Fruit fly (Drosophila melanogaster) whole organism, wandering third instar larva: Measurements from ENCODE around the gene CG6398.

ENCODE experiments used
- Abd-B ChIP-seq: fragments of >200 bp; optimal IDR thresholded peaks from 2 replicates; lab custom pipeline; 2017; ENCODE audit warnings: missing biosample characterization, missing genetic modification characterization
- CG32264 ChIP-seq: fragments of 200-800 bp; sonication (Bioruptor generic); optimal IDR thresholded peaks from 2 replicates; lab custom pipeline; 2016; ENCODE audit warnings: missing biosample characterization, missing genetic modification characterization
- CG9705 ChIP-seq: fragments of 200-800 bp; sonication (Bioruptor generic); optimal IDR thresholded peaks from 2 replicates; lab custom pipeline; 2018; ENCODE audit warnings: missing biosample characterization, mild to moderate bottlenecking, missing genetic modification characterization
- CrebA ChIP-seq: fragments of 200-800 bp; sonication (Bioruptor generic); optimal IDR thresholded peaks from 2 replicates; lab custom pipeline; 2016; ENCODE audit warnings: missing biosample characterization, mild to moderate bottlenecking, missing genetic modification characterization, borderline replicate concordance
- Dfd ChIP-seq: fragments of >200 bp; optimal IDR thresholded peaks from 2 replicates; lab custom pipeline; 2017; ENCODE audit warnings: missing biosample characterization, missing genetic modification characterization
- Dif ChIP-seq: fragments of 200-275, 200-300 bp; sonication (Bioruptor generic); optimal IDR thresholded peaks from 2 replicates; lab custom pipeline; 2018; ENCODE audit warnings: missing biosample characterization, missing genetic modification characterization; ENCODE audit not compliant: partially characterized antibody
- GATAd ChIP-seq: sonication (Bioruptor generic); optimal IDR thresholded peaks from 2 replicates; lab custom pipeline; 2016; ENCODE audit warnings: missing biosample characterization, missing genetic modification characterization
- HLH106 ChIP-seq: fragments of 200-800 bp; optimal IDR thresholded peaks from 3 replicates; lab custom pipeline; 2019; ENCODE audit warnings: missing biosample characterization, mild to moderate bottlenecking, missing genetic modification characterization, moderate library complexity
- Hnf4 ChIP-seq: fragments of 200-800 bp; sonication (Bioruptor generic); optimal IDR thresholded peaks from 2 replicates; lab custom pipeline; 2016; ENCODE audit warnings: missing biosample characterization, mild to moderate bottlenecking, missing genetic modification characterization
- Hr78 ChIP-seq: fragments of >200 bp; optimal IDR thresholded peaks from 2 replicates; lab custom pipeline; 2017; ENCODE audit warnings: missing biosample characterization, missing genetic modification characterization
- Hr83 ChIP-seq: fragments of 200-300 bp; sonication (Bioruptor generic); optimal IDR thresholded peaks from 2 replicates; lab custom pipeline; 2016; ENCODE audit warnings: missing biosample characterization, mild to moderate bottlenecking, missing genetic modification characterization, moderate library complexity; ENCODE audit not compliant: poor library complexity, severe bottlenecking
- Jra ChIP-seq: sonication (Bioruptor generic); optimal IDR thresholded peaks from 2 replicates; lab custom pipeline; 2016; ENCODE audit warnings: missing biosample characterization, missing genetic modification characterization
- Mio ChIP-seq: sonication (Bioruptor generic); optimal IDR thresholded peaks from 2 replicates; lab custom pipeline; 2016; ENCODE audit warnings: missing biosample characterization, missing genetic modification characterization
- Myc ChIP-seq: fragments of >200 bp; optimal IDR thresholded peaks from 2 replicates; lab custom pipeline; 2017
- N ChIP-seq: fragments of >200 bp; optimal IDR thresholded peaks from 2 replicates; lab custom pipeline; 2018; ENCODE audit warnings: missing biosample characterization, missing external identifiers, missing genetic modification characterization
- OdsH ChIP-seq: fragments of 200-800 bp; sonication (Bioruptor generic); optimal IDR thresholded peaks from 2 replicates; lab custom pipeline; 2016; ENCODE audit warnings: missing biosample characterization, mild to moderate bottlenecking, missing genetic modification characterization
- Rel ChIP-seq, 2 experiments: fragments of 200-800 bp; sonication (Bioruptor generic) in 1 of 2; optimal IDR thresholded peaks; 2 replicates in 1 of 2; 3 replicates in 1 of 2; lab custom pipeline; 2016 to 2019; ENCODE audit warnings: mild to moderate bottlenecking in 2 of 2, missing biosample characterization in 2 of 2, missing genetic modification characterization in 2 of 2, moderate library complexity in 1 of 2
- Sp1 ChIP-seq: fragments of 200-800 bp; sonication (Bioruptor generic); optimal IDR thresholded peaks from 3 replicates; lab custom pipeline; 2019; ENCODE audit warnings: missing biosample characterization, mild to moderate bottlenecking, missing genetic modification characterization, moderate library complexity
- Vsx2 ChIP-seq: fragments of 200-300, 225-300 bp; sonication (Bioruptor generic); optimal IDR thresholded peaks from 2 replicates; lab custom pipeline; 2018; ENCODE audit warnings: missing biosample characterization, missing genetic modification characterization; ENCODE audit not compliant: partially characterized antibody
- br ChIP-seq: fragments of 200-800 bp; sonication (Bioruptor generic); optimal IDR thresholded peaks from 2 replicates; lab custom pipeline; 2016; ENCODE audit warnings: missing biosample characterization, missing genetic modification characterization
- brk ChIP-seq: fragments of 200-800 bp; sonication (Bioruptor generic); optimal IDR thresholded peaks from 2 replicates; lab custom pipeline; 2016; ENCODE audit warnings: missing biosample characterization, mild to moderate bottlenecking, missing genetic modification characterization
- dl ChIP-seq, 2 experiments: fragments of 175-275, 200-275 bp in 1 of 2; fragments of 200-275 bp in 1 of 2; sonication (Bioruptor generic); optimal IDR thresholded peaks; lab custom pipeline; 2018; ENCODE audit warnings: mild to moderate bottlenecking in 2 of 2, missing biosample characterization in 2 of 2, missing genetic modification characterization in 2 of 2, moderate library complexity in 2 of 2; ENCODE audit not compliant: partially characterized antibody in 2 of 2, insufficient read depth in 1 of 2
- dmrt93B ChIP-seq: fragments of 200-800 bp; sonication (Bioruptor generic); optimal IDR thresholded peaks from 2 replicates; lab custom pipeline; 2018; ENCODE audit warnings: missing biosample characterization, mild to moderate bottlenecking, missing genetic modification characterization
- dsf ChIP-seq: sonication (Bioruptor generic); optimal IDR thresholded peaks from 2 replicates; lab custom pipeline; 2016; ENCODE audit warnings: missing biosample characterization, missing genetic modification characterization, borderline replicate concordance
- ey ChIP-seq: fragments of 200-800 bp; sonication (Bioruptor generic); optimal IDR thresholded peaks from 2 replicates; lab custom pipeline; 2016; ENCODE audit warnings: missing biosample characterization, missing genetic modification characterization
- foxo ChIP-seq, 2 experiments: fragments of 200-800 bp; sonication (Bioruptor generic); optimal IDR thresholded peaks; 2 replicates in 1 of 2; 3 replicates in 1 of 2; lab custom pipeline; 2016 to 2017; ENCODE audit warnings: missing biosample characterization in 2 of 2, missing genetic modification characterization in 2 of 2
- fru ChIP-seq: fragments of 200-800 bp; sonication (Bioruptor generic); optimal IDR thresholded peaks from 3 replicates; lab custom pipeline; 2016; ENCODE audit warnings: missing biosample characterization, mild to moderate bottlenecking, missing genetic modification characterization
- h ChIP-seq: fragments of 200-800 bp; sonication (Bioruptor generic); optimal IDR thresholded peaks from 3 replicates; lab custom pipeline; 2016; ENCODE audit warnings: missing biosample characterization, mild to moderate bottlenecking, missing genetic modification characterization
- jim ChIP-seq: fragments of 175-275, 200-325 bp; sonication (Bioruptor generic); optimal IDR thresholded peaks from 2 replicates; lab custom pipeline; 2016; ENCODE audit warnings: missing biosample characterization, mild to moderate bottlenecking, missing genetic modification characterization
- lola ChIP-seq: fragments of >200 bp; optimal IDR thresholded peaks from 2 replicates; lab custom pipeline; 2017; ENCODE audit warnings: missing biosample characterization, missing genetic modification characterization
- pan ChIP-seq: fragments of >200 bp; optimal IDR thresholded peaks from 2 replicates; lab custom pipeline; 2017
- psq ChIP-seq: fragments of 200-800 bp; sonication (Bioruptor generic); optimal IDR thresholded peaks from 3 replicates; lab custom pipeline; 2017; ENCODE audit warnings: missing biosample characterization, mild to moderate bottlenecking, missing genetic modification characterization, moderate library complexity
- rgr ChIP-seq: fragments of 200-800 bp; sonication (Bioruptor generic); optimal IDR thresholded peaks from 3 replicates; lab custom pipeline; 2016; ENCODE audit warnings: missing biosample characterization, mild to moderate bottlenecking, missing genetic modification characterization
- sage ChIP-seq: fragments of 200-800 bp; sonication (Bioruptor generic); optimal IDR thresholded peaks from 2 replicates; lab custom pipeline; 2016; ENCODE audit warnings: missing biosample characterization, mild to moderate bottlenecking, missing genetic modification characterization
- sv ChIP-seq: fragments of 200-800 bp; sonication (Bioruptor generic); optimal IDR thresholded peaks from 3 replicates; lab custom pipeline; 2016; ENCODE audit warnings: missing biosample characterization, missing genetic modification characterization
- tai ChIP-seq: sonication (Bioruptor generic); optimal IDR thresholded peaks from 2 replicates; lab custom pipeline; 2016; ENCODE audit warnings: missing biosample characterization, missing genetic modification characterization
- usp ChIP-seq: fragments of >200 bp; optimal IDR thresholded peaks from 2 replicates; lab custom pipeline; 2017; ENCODE audit warnings: missing biosample characterization, missing genetic modification characterization
- woc ChIP-seq: sonication (Bioruptor generic); optimal IDR thresholded peaks from 2 replicates; lab custom pipeline; 2016; ENCODE audit warnings: missing biosample characterization, mild to moderate bottlenecking, missing genetic modification characterization

CG6398 gene

DNA sequence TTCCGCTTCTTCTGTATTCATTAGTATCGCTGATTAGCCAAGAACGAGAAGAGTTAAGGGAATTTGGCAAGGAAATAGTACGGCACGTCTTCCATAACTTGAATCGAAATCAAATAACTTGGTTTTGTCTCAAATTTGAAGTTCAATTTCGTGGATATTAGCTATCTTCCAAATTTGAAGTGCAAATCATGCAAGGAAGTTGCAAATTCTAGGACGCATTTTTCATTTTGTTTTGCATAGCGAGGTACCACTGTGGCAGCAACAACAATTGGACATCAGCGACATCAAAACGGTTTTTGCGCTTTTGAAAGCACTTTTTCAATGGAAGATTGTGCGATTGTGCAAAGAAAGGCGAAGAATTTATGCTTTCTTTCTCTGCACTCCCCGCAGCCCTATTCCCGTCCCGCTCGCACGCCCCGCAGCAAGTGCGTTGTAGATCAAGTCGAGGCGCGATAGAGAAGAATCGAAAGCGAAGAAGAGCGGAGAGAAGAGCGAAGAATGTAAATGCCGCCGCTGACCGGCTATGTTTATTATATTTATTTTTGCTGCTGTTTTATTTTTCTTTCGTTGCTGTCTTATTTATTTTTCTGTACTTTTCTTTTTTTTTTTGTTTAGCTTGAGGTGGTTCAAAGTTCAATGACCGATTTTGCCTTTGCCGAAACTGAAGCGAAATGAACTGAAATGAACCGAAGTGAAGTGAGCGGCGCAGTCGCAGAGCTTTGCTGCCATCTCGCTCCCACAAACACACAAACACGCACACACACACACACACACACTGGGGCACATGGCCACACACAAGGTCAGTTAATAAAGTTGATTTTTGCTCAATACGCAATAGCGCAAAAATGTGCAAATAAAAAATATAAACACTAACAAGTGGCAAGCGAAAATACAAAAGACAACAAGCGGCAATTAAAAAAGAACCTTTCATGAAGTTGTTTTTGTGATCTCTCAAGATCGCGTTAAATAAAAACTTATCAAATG, 50.8 kb downstream of the CG6398 start:
- TF ChIP-seq GATAd (GFP tag; lab: Kevin White, UChicago) (no peak), Hr83 (GFP tag; lab: Kevin White, UChicago) (no peak), jim (no peak), dmrt93B (GFP tag; lab: Kevin White, UChicago) (peak; percentile 39), brk (GFP tag; lab: Kevin White, UChicago) (no peak), Mio (no peak), Sp1 (GFP tag; lab: Kevin White, UChicago) (peak; percentile 35), usp (GFP tag; lab: Kevin White, UChicago) (no peak), ey (peak; percentile 85), fru (GFP tag; lab: Kevin White, UChicago) (peak; percentile 80), sv (GFP tag; lab: Kevin White, UChicago) (no peak), Abd-B (GFP tag; lab: Kevin White, UChicago) (no peak), HLH106 (tag; lab: Kevin White, UChicago) (peak; percentile 78), psq (peak; percentile 70), Rel (GFP tag; optimal IDR thresholded peaks at IDR 0.05; lab: Kevin White, UChicago) (peak; percentile 9), Rel (tag; optimal IDR thresholded peaks at IDR 0.05; lab: Kevin White, UChicago) (peak; percentile 28), Vsx2 (peak; percentile 5), N (GFP tag; lab: Kevin White, UChicago) (no peak), CG32264 (GFP tag; lab: Kevin White, UChicago) (no peak), foxo (GFP tag; optimal IDR thresholded peaks at IDR 0.05; lab: Kevin White, UChicago) (peak in 1 of 2 experiments; percentile 89), Dif (no peak), Myc (lab: Kevin White, UChicago) (no peak), dl (GFP tag; optimal IDR thresholded peaks at IDR 0.05; lab: Kevin White, UChicago; ENCODE audit: insufficient read depth in 1 of 2, partially characterized antibody in 2 of 2) (no peak), lola (GFP tag; lab: Kevin White, UChicago) (no peak), pan (lab: Kevin White, UChicago) (no peak), rgr (GFP tag; lab: Kevin White, UChicago) (peak; percentile 80), Hnf4 (GFP tag; lab: Kevin White, UChicago) (peak; percentile 57), dsf (GFP tag; lab: Kevin White, UChicago) (no peak), CrebA (GFP tag; lab: Kevin White, UChicago) (peak; percentile 38), h (peak; percentile 81), br (GFP tag; lab: Kevin White, UChicago) (peak; percentile 74), OdsH (GFP tag; lab: Kevin White, UChicago) (peak; percentile 47), CG9705 (GFP tag; lab: Kevin White, UChicago) (peak; percentile 24), tai (GFP tag; lab: Kevin White, UChicago) (peak; percentile 38), Hr78 (no peak), Jra (GFP tag; lab: Kevin White, UChicago) (no peak), Dfd (peak; percentile 64), sage (GFP tag; lab: Kevin White, UChicago) (peak; percentile 1), woc (GFP tag; lab: Kevin White, UChicago) (peak; percentile 19)

DNA sequence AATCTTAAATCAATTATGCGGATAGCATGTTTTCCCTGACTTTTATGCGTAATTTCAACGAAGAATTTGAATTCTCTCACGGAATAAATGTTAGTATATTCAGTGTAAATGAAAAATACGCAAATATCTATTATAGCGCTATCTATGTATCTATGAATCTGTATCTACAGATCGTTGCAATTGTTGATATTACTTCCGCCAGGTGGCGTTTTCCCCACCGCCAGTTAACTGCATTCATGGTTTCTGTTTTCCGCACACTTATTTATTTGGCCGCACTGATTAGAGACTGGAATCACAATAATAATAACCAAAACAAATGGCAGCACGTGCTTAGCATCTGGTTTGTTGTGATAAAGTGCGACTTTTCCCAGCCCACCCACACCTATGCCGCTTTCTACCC, 52.1 kb downstream of the CG6398 start:
- TF ChIP-seq br (GFP tag; lab: Kevin White, UChicago) (no peak), Rel (GFP tag; optimal IDR thresholded peaks at IDR 0.05; lab: Kevin White, UChicago) (no peak), Rel (tag; optimal IDR thresholded peaks at IDR 0.05; lab: Kevin White, UChicago) (no peak), lola (GFP tag; lab: Kevin White, UChicago) (no peak), CrebA (GFP tag; lab: Kevin White, UChicago) (no peak), woc (GFP tag; lab: Kevin White, UChicago) (no peak), brk (GFP tag; lab: Kevin White, UChicago) (no peak), h (no peak), Dfd (no peak), CG32264 (GFP tag; lab: Kevin White, UChicago) (no peak), Mio (no peak), dsf (GFP tag; lab: Kevin White, UChicago) (no peak), Dif (no peak), HLH106 (tag; lab: Kevin White, UChicago) (no peak)
